Fruit fly (Drosophila melanogaster): ENCODE measurements around the gene CG43083.

dm6 chr3L:15670455-15670854 lies 22.1 kb downstream of the CG43083 start:
- no peak for TF ChIP-seq Myc (optimal IDR thresholded peaks at IDR 0.05)
- TF ChIP-seq psq (optimal IDR thresholded peaks at IDR 0.05) = no peak
- TF ChIP-seq h (optimal IDR thresholded peaks at IDR 0.05) = no peak
- TF ChIP-seq insv (optimal IDR thresholded peaks at IDR 0.05) = no peak
- no peak for TF ChIP-seq Sin3A (optimal IDR thresholded peaks at IDR 0.05)

Measured in Kc167 (cell line).